Fruit fly (Drosophila melanogaster): ENCODE measurements around the gene CG32683.
A peak's percentile ranks its signal among the peaks of the same experiment; 100 is the strongest.

The CG32683 gene

dm6 chrX:10472614-10473248 lies 18.0 kb upstream of the CG32683 start (continued):
- TF ChIP-seq pros (GFP tag; optimal IDR thresholded peaks at IDR 0.05) (peak; percentile 31), NK7.1 (GFP tag; optimal IDR thresholded peaks at IDR 0.05) (no peak), klu (GFP tag; IDR thresholded peaks at IDR 0.05) (no peak), Rfx (GFP tag; IDR thresholded peaks at IDR 0.05) (no peak), CG15514 (GFP tag; optimal IDR thresholded peaks at IDR 0.05) (no peak), D (optimal IDR thresholded peaks at IDR 0.05) (no peak), D (GFP tag; optimal IDR thresholded peaks at IDR 0.05) (no peak), CG6175 (GFP tag; IDR thresholded peaks at IDR 0.05) (peak; percentile 69; the same call in 2 of the 3 replicates), rib (GFP tag; IDR thresholded peaks at IDR 0.05) (peak; percentile 46; the same call in 1 of the 2 replicates), sug (tag; optimal IDR thresholded peaks at IDR 0.05) (peak; percentile 41), CG30431 (GFP tag; optimal IDR thresholded peaks at IDR 0.05) (no peak), MESR4 (GFP tag; optimal IDR thresholded peaks at IDR 0.05) (peak; percentile 43), lab (GFP tag; optimal IDR thresholded peaks at IDR 0.05) (no peak), CG6791 (GFP tag; IDR thresholded peaks at IDR 0.05; ENCODE audit: partially characterized antibody) (peak; percentile 48; the same call in 2 of the 3 replicates), ro (GFP tag; IDR thresholded peaks at IDR 0.05) (no peak), kay (GFP tag; optimal IDR thresholded peaks at IDR 0.05) (no peak), vvl (GFP tag; IDR thresholded peaks at IDR 0.05) (0 out of 2 replicates have a peak, but pooled peaks have one; percentile 8), dan (GFP tag; IDR thresholded peaks at IDR 0.05) (no peak), CG10267 (tag; optimal IDR thresholded peaks at IDR 0.05) (no peak), lola (GFP tag; optimal IDR thresholded peaks at IDR 0.05) (no peak), sob (GFP tag; IDR thresholded peaks at IDR 0.05) (peak; percentile 36; the same call in 1 of the 2 replicates), jigr1 (GFP tag; IDR thresholded peaks at IDR 0.05) (no peak), lilli (GFP tag; optimal IDR thresholded peaks at IDR 0.05) (no peak), Neu2 (GFP tag; optimal IDR thresholded peaks at IDR 0.05; ENCODE audit: borderline replicate concordance) (no peak), CG10321 (GFP tag; IDR thresholded peaks at IDR 0.05) (peak; percentile 98), ftz-f1 (GFP tag; optimal IDR thresholded peaks at IDR 0.05) (peak; percentile 31), odd (GFP tag; optimal IDR thresholded peaks at IDR 0.05) (no peak), CG8478 (optimal IDR thresholded peaks at IDR 0.05) (peak; percentile 87), pzg (GFP tag; optimal IDR thresholded peaks at IDR 0.05) (peak; percentile 32), crol (GFP tag; IDR thresholded peaks at IDR 0.05) (peak; percentile 97), sd (tag; optimal IDR thresholded peaks at IDR 0.05) (peak; percentile 94), Dek (tag; optimal IDR thresholded peaks at IDR 0.05) (no peak), kni (GFP tag; optimal IDR thresholded peaks at IDR 0.05) (peak; percentile 10), bbx (GFP tag; IDR thresholded peaks at IDR 0.05; ENCODE audit: partially characterized antibody) (0 out of 2 replicates have a peak, but pooled peaks have one; percentile 22), Lim3 (GFP tag; IDR thresholded peaks at IDR 0.05) (no peak), org-1 (GFP tag; optimal IDR thresholded peaks at IDR 0.05) (no peak), CG42726 (GFP tag; IDR thresholded peaks at IDR 0.05; ENCODE audit: partially characterized antibody) (peak; percentile 43; the same call in 1 of the 2 replicates), sens-2 (GFP tag; IDR thresholded peaks at IDR 0.05) (no peak), stwl (tag; optimal IDR thresholded peaks at IDR 0.05) (peak; percentile 35), pita (GFP tag; optimal IDR thresholded peaks at IDR 0.05) (no peak), sr (GFP tag; IDR thresholded peaks at IDR 0.05) (peak; percentile 34; the same call in 1 of the 3 replicates), CG17912 (GFP tag; optimal IDR thresholded peaks at IDR 0.05) (no peak), slou (GFP tag; optimal IDR thresholded peaks at IDR 0.05) (no peak), CG32532 (GFP tag; IDR thresholded peaks at IDR 0.05) (0 out of 2 replicates have a peak, but pooled peaks have one; percentile 17), CTCF (GFP tag; optimal IDR thresholded peaks at IDR 0.05) (peak; percentile 71), CG11695 (GFP tag; IDR thresholded peaks at IDR 0.05) (no peak), Ada2b (GFP tag; IDR thresholded peaks at IDR 0.05) (no peak), CHES-1-like (GFP tag; optimal IDR thresholded peaks at IDR 0.05) (peak; percentile 45), ewg (GFP tag; optimal IDR thresholded peaks at IDR 0.05) (peak; percentile 27), Nf-YC (tag; optimal IDR thresholded peaks at IDR 0.05) (peak; percentile 68), Rx (GFP tag; IDR thresholded peaks at IDR 0.05) (no peak)

Data from whole organism, embryonic.